Worm (Caenorhabditis elegans): ENCODE measurements around the gene pst-1.

pst-1 gene

DNA sequence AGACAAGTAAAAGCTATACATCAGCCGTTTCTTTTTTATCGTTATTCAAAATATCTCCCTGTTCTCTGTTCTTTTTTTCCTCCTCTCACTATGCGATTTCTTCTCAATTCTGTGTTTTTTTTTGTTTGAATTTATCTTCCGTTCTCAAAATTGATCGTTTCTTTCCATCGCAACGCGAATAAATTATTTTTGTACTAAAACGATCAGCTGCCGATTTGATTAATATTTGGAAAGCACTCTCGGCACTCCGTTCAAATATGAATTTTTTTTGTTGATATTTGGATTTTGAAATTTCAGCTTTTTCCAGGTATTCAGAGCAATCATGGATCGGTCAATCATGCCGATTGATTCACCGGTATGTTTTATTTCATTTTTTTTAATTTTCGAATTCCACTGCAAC lies at the start of gene pst-1:
pst-1 (plus strand) TSS at position 301 of the 400 bp plus-strand sequence.
- TF ChIP-seq nhr-25 (tag; optimal IDR thresholded peaks at IDR 0.05; ENCODE audit: borderline replicate concordance, insufficient read depth): no peak
- no peak for TF ChIP-seq nhr-42 (GFP tag; IDR thresholded peaks at IDR 0.05)
- no peak for TF ChIP-seq ceh-44 (GFP tag; IDR thresholded peaks at IDR 0.05)
- TF ChIP-seq spr-3 (GFP tag; optimal IDR thresholded peaks at IDR 0.05): no peak

DNA sequence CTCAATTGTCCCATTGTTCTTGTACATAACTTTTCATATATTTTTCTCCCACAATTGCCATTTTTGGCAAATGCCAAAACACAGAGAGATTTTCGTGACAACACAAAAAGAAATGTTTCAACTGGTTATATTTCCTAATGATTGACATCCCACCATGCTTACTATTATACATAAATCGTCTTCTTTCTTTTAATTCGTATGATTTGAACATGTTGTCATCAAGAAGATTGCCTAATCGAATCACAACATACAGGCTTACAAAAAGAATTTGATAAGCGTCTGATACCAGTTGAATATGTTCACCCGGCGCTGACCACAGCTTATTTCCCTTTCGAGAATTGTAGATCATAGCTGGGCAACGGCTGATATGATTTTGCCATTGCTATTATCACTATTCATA lies 48.2 kb upstream of the pst-1 start, which contains the start of gene grd-9:
grd-9 (plus strand) TSS at position 301 of the 400 bp plus-strand sequence.
- TF ChIP-seq ces-1 (GFP tag; optimal IDR thresholded peaks at IDR 0.05) (no peak), arid-1 (GFP tag; conservative IDR thresholded peaks at IDR 0.05) (no peak), ceh-62 (tag; optimal IDR thresholded peaks at IDR 0.05) (no peak), vab-7 (GFP tag; IDR thresholded peaks at IDR 0.05) (no peak), saeg-2 (GFP tag; IDR thresholded peaks at IDR 0.05) (no peak), zfp-2 (tag; optimal IDR thresholded peaks at IDR 0.05) (no peak), attf-4 (tag; optimal IDR thresholded peaks at IDR 0.05) (no peak)

DNA sequence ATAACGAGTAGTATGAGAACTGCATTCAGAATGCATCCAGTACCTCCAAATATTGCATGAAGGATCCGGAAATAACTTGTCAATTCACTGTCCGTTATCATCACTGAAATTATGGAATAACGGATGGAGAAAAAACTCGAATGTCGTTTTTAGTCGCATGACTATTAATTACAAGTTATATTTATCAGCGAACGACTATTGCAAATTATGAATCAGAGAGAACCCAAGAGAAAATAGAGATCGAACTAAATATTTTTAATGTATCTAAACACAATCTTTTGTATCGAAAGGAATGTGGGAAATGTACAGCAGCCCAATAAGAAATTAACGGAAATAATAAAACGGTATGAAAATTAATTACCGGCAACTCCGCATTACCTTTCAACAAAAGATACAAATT lies 43.3 kb upstream of the pst-1 start, which contains the start of gene srd-16:
srd-16 (minus strand) TSS at position 101 of the 400 bp plus-strand sequence.
- no peak for TF ChIP-seq nhr-76 (tag; optimal IDR thresholded peaks at IDR 0.05)
- no peak for TF ChIP-seq cey-2 (tag; optimal IDR thresholded peaks at IDR 0.05; ENCODE audit: borderline replicate concordance, insufficient read depth)
- TF ChIP-seq nhr-11 (tag; optimal IDR thresholded peaks at IDR 0.05): no peak
- TF ChIP-seq php-3 (GFP tag; IDR thresholded peaks at IDR 0.05): no peak
- no peak for TF ChIP-seq pha-4 (GFP tag; IDR thresholded peaks at IDR 0.05)
- TF ChIP-seq pha-4 (tag; optimal IDR thresholded peaks at IDR 0.05): no peak
- TF ChIP-seq nhr-28 (tag; optimal IDR thresholded peaks at IDR 0.05): no peak

DNA sequence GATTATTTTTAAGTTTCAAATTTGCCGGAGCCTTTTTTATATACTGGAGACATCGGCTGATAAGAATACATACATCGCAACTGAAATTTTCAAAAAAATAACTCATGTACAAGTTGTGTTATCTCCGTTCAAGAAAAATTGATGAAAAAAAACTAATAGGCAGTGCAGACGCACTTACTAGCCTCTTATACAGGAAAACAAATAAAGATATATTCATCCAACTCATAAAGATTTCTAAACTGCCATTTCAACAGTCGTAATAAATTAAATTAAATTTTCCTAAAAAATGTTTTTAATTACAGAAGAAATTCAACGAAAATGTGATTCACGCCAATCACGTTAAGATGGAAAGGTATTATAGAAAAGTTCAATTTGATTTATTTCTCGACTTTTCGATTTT lies 41.4 kb upstream of the pst-1 start, which contains the start of gene C04E6.5:
C04E6.5 (plus strand) TSS at position 301 of the 400 bp plus-strand sequence.
- TF ChIP-seq egl-27 (tag; optimal IDR thresholded peaks at IDR 0.05) (no peak), lin-15B (tag; optimal IDR thresholded peaks at IDR 0.05) (no peak), spr-1 (tag; optimal IDR thresholded peaks at IDR 0.05) (no peak), ama-1 (optimal IDR thresholded peaks at IDR 0.05) (no peak), fos-1 (tag; optimal IDR thresholded peaks at IDR 0.05) (no peak), lim-7 (GFP tag; IDR thresholded peaks at IDR 0.05) (no peak), unc-39 (tag; optimal IDR thresholded peaks at IDR 0.05) (no peak), dve-1 (tag; optimal IDR thresholded peaks at IDR 0.05; ENCODE audit: insufficient read depth) (no peak), nhr-42 (GFP tag; IDR thresholded peaks at IDR 0.05) (no peak), nhr-25 (tag; optimal IDR thresholded peaks at IDR 0.05; ENCODE audit: borderline replicate concordance, insufficient read depth) (no peak), lin-38 (GFP tag; IDR thresholded peaks at IDR 0.05) (no peak), T20F7.1 (GFP tag; optimal IDR thresholded peaks at IDR 0.05) (no peak), tag-97 (GFP tag; IDR thresholded peaks at IDR 0.05) (no peak), php-3 (GFP tag; IDR thresholded peaks at IDR 0.05) (no peak), nhr-41 (GFP tag; IDR thresholded peaks at IDR 0.05) (no peak), ceh-28 (tag; optimal IDR thresholded peaks at IDR 0.05) (no peak)

DNA sequence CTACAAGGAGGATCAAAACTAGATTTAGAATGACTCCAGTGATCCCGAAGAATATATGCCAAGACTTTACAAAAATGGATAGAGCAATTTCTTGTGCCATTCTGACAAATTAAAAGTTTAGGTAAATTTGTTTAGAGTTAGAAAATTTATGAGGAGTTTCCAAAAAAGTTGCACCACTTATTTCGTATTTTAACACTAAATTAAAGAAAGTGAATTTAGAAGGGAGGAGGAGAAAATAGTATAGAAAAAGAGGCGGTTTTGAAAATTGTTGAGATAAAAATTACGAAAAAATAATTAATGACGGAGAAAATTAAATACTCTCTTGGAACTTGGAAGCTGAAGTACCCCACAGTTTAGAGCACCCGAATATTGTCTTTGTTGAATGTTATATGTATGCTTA lies 37.0 kb upstream of the pst-1 start, which contains the start of gene srd-15:
srd-15 (minus strand) TSS at position 101 of the 400 bp plus-strand sequence.
- TF ChIP-seq mep-1 (tag; optimal IDR thresholded peaks at IDR 0.05) (no peak), snpc-4 (tag; optimal IDR thresholded peaks at IDR 0.05) (no peak), nhr-41 (GFP tag; IDR thresholded peaks at IDR 0.05) (no peak), egl-27 (tag; optimal IDR thresholded peaks at IDR 0.05) (no peak), Y75B8A.6 (GFP tag; IDR thresholded peaks at IDR 0.05) (no peak), spr-1 (tag; optimal IDR thresholded peaks at IDR 0.05) (no peak), dmd-6 (GFP tag; IDR thresholded peaks at IDR 0.05) (no peak), T26A8.4 (GFP tag; IDR thresholded peaks at IDR 0.05) (no peak), mxl-3 (GFP tag; optimal IDR thresholded peaks at IDR 0.05) (no peak), ceh-28 (tag; optimal IDR thresholded peaks at IDR 0.05) (no peak), ztf-7 (tag; optimal IDR thresholded peaks at IDR 0.05) (no peak), ZK546.5 (tag; optimal IDR thresholded peaks at IDR 0.05) (no peak), lin-1 (GFP tag; IDR thresholded peaks at IDR 0.05) (no peak), vab-7 (GFP tag; IDR thresholded peaks at IDR 0.05) (no peak)
